Fruit fly (Drosophila melanogaster) Kc167 (cell line): ENCODE measurements around the gene Muc4B.

Experiments
- h ChIP-seq: fragments of >200 bp; optimal IDR thresholded peaks from 3 replicates; lab custom pipeline; 2018; ENCODE audit warnings: missing external identifiers
- insv ChIP-seq: fragments of >200 bp; optimal IDR thresholded peaks from 3 replicates; lab custom pipeline; 2018; ENCODE audit warnings: missing external identifiers
- ttk ChIP-seq: sonication (Bioruptor generic); optimal IDR thresholded peaks from 2 replicates; lab custom pipeline; 2017; ENCODE audit warnings: missing external identifiers

dm6 chrX:4248077-4248476 is 2.1 kb upstream of the Muc4B start, which contains the start of gene CG43135:
- no peak for TF ChIP-seq insv
- no peak for TF ChIP-seq h
- no peak for TF ChIP-seq ttk (lab: Kevin White, UChicago)
